Worm (Caenorhabditis elegans): ENCODE measurements around the gene str-141.

- TF ChIP-seq snpc-4 (tag; optimal IDR thresholded peaks at IDR 0.05) (no peak), flh-1 (GFP tag; optimal IDR thresholded peaks at IDR 0.05) (no peak), elt-3 (tag; optimal IDR thresholded peaks at IDR 0.05) (no peak), ceh-39 (tag; optimal IDR thresholded peaks at IDR 0.05) (no peak), ceh-43 (GFP tag; optimal IDR thresholded peaks at IDR 0.05) (no peak), nhr-76 (tag; optimal IDR thresholded peaks at IDR 0.05) (no peak), lsy-2 (tag; optimal IDR thresholded peaks at IDR 0.05) (no peak), elt-1 (tag; optimal IDR thresholded peaks at IDR 0.05; ENCODE audit: borderline replicate concordance, insufficient read depth) (peak; percentile 76), ztf-11 (tag; optimal IDR thresholded peaks at IDR 0.05) (no peak), nhr-237 (tag; optimal IDR thresholded peaks at IDR 0.05) (no peak)
Observed at ce11 chrV:11344112-11344511, 20.5 kb upstream of the str-141 start.
